Worm (Caenorhabditis elegans) whole organism, young adult: Measurements from ENCODE around the gene str-229.

Source experiments
- F55B11.4 ChIP-seq: sonication (generic microtip); optimal IDR thresholded peaks from 2 replicates; lab custom pipeline; 2016; ENCODE audit warnings: missing compliant biosample characterization, missing genetic modification characterization, borderline replicate concordance; ENCODE audit not compliant: insufficient read depth
- Y67H2A.10 ChIP-seq: fragments of 200-800 bp; sonication (Bioruptor generic); conservative IDR thresholded peaks from 2 replicates; pipeline ENCODE4 v1.3.6; 2022; ENCODE audit warnings: missing genetic modification reagents, missing genetic modification characterization, missing compliant biosample characterization
- attf-6 ChIP-seq: fragments of 200-800 bp; sonication (Bioruptor generic); IDR thresholded peaks from 2 replicates; pipeline ENCODE4 v1.3.6; 2022; ENCODE audit warnings: missing genetic modification reagents, missing genetic modification characterization, missing compliant biosample characterization
- ceh-40 ChIP-seq: fragments of 200-800 bp; sonication (Bioruptor generic); IDR thresholded peaks from 2 replicates; pipeline ENCODE4 v1.3.6; 2022; ENCODE audit warnings: missing genetic modification characterization, missing compliant biosample characterization
- ceh-79 ChIP-seq: sonication (generic microtip); optimal IDR thresholded peaks from 2 replicates; lab custom pipeline; 2017; ENCODE audit warnings: mild to moderate bottlenecking, missing genetic modification characterization, missing compliant biosample characterization
- die-1 ChIP-seq: sonication (generic microtip); optimal IDR thresholded peaks from 2 replicates; lab custom pipeline; 2016; ENCODE audit warnings: missing genotype, mild to moderate bottlenecking, missing genetic modification characterization, missing compliant biosample characterization
- egl-18 ChIP-seq: fragments of 200-800 bp; sonication (Bioruptor generic); IDR thresholded peaks from 2 replicates; pipeline ENCODE4 v1.3.6; 2022; ENCODE audit warnings: missing genetic modification reagents, missing genetic modification characterization, missing compliant biosample characterization
- let-526 ChIP-seq: fragments of 200-800 bp; sonication (Bioruptor generic); IDR thresholded peaks from 2 replicates; pipeline ENCODE4 v1.3.6; 2022; ENCODE audit warnings: missing genetic modification reagents, missing genetic modification characterization, missing compliant biosample characterization
- rec-8 ChIP-seq, 2 experiments: sonication (generic microtip); optimal IDR thresholded peaks; 2 replicates each; lab custom pipeline; 2016; ENCODE audit warnings: mild to moderate bottlenecking in 2 of 2, missing genetic modification characterization in 2 of 2, missing genetic modification reagents in 2 of 2, missing genotype in 2 of 2, missing biosample characterization in 1 of 2, missing compliant biosample characterization in 1 of 2, moderate library complexity in 1 of 2

ce11 chrV:3896018-3896417, 6.3 kb downstream of the str-229 start:
- TF ChIP-seq let-526 (GFP tag; lab: Robert Waterston, UW): no peak
- no peak for TF ChIP-seq ceh-40 (GFP tag; lab: Robert Waterston, UW)
- no peak for TF ChIP-seq ceh-79 (tag; lab: Kevin White, UChicago)
- no peak for TF ChIP-seq egl-18
- no peak for TF ChIP-seq attf-6 (GFP tag; lab: Robert Waterston, UW)
- no peak for TF ChIP-seq F55B11.4 (tag; lab: Kevin White, UChicago)
- no peak for TF ChIP-seq Y67H2A.10 (GFP tag; lab: Robert Waterston, UW)
- TF ChIP-seq rec-8 (tag; optimal IDR thresholded peaks at IDR 0.05; lab: Kevin White, UChicago): no peak
- no peak for TF ChIP-seq die-1
